Fruit fly (Drosophila melanogaster) whole organism, prepupa: ENCODE data around the gene Acbp6.

Experiments
- Blimp-1 ChIP-seq: fragments of 200-800 bp; sonication (Bioruptor generic); optimal IDR thresholded peaks from 3 replicates; lab custom pipeline; 2017; ENCODE audit warnings: missing biosample characterization, missing genetic modification characterization, mild to moderate bottlenecking, moderate library complexity, missing genetic modification reagents
- CG10631 ChIP-seq: fragments of 200-800 bp; sonication (Bioruptor generic); optimal IDR thresholded peaks from 2 replicates; lab custom pipeline; 2016; ENCODE audit warnings: missing biosample characterization, missing genetic modification characterization
- CG11294 ChIP-seq: fragments of 200-800 bp; sonication (Bioruptor generic); IDR thresholded peaks from 2 replicates; pipeline ENCODE4 v1.3.6; 2022; ENCODE audit warnings: missing biosample characterization, missing genetic modification characterization
- CG15336 ChIP-seq: fragments of 200-800 bp; sonication (Bioruptor generic); IDR thresholded peaks from 2 replicates; pipeline ENCODE4 v1.3.6; 2022; ENCODE audit warnings: missing biosample characterization, missing genetic modification characterization
- CG1621 ChIP-seq: fragments of 200-800 bp; sonication (Bioruptor generic); optimal IDR thresholded peaks from 3 replicates; lab custom pipeline; 2018; ENCODE audit warnings: missing biosample characterization, mild to moderate bottlenecking, missing genetic modification characterization
- CG3032 ChIP-seq: fragments of 200-800 bp; optimal IDR thresholded peaks from 2 replicates; lab custom pipeline; 2019; ENCODE audit warnings: missing biosample characterization, mild to moderate bottlenecking, missing genetic modification characterization, moderate library complexity
- CG34406 ChIP-seq: fragments of 200-800 bp; sonication (Bioruptor generic); optimal IDR thresholded peaks from 3 replicates; lab custom pipeline; 2016; ENCODE audit warnings: missing biosample characterization, missing genetic modification characterization
- CG4318 ChIP-seq: fragments of 200-800 bp; sonication (Bioruptor generic); optimal IDR thresholded peaks from 3 replicates; lab custom pipeline; 2017; ENCODE audit warnings: missing biosample characterization, mild to moderate bottlenecking, missing genetic modification characterization
- CG6163 ChIP-seq: fragments of 200-800 bp; sonication (Bioruptor generic); IDR thresholded peaks from 3 replicates; pipeline ENCODE4 v1.3.6; 2022; ENCODE audit warnings: missing biosample characterization, missing genetic modification characterization
- CG6276 ChIP-seq: fragments of 200-800 bp; sonication (Bioruptor generic); optimal IDR thresholded peaks from 2 replicates; lab custom pipeline; 2017; ENCODE audit warnings: missing biosample characterization, mild to moderate bottlenecking, missing genetic modification characterization
- CG6792 ChIP-seq: fragments of 200-800 bp; sonication (Bioruptor generic); optimal IDR thresholded peaks from 3 replicates; lab custom pipeline; 2016; ENCODE audit warnings: missing biosample characterization, missing genetic modification characterization
- CG6808 ChIP-seq: fragments of 200-800 bp; sonication (Bioruptor generic); optimal IDR thresholded peaks from 3 replicates; lab custom pipeline; 2017; ENCODE audit warnings: missing biosample characterization, missing genetic modification characterization, mild to moderate bottlenecking, moderate library complexity, missing genetic modification reagents
- CG6854 ChIP-seq: fragments of 200-800 bp; sonication (Bioruptor generic); optimal IDR thresholded peaks from 2 replicates; lab custom pipeline; 2017; ENCODE audit warnings: missing biosample characterization, mild to moderate bottlenecking, missing genetic modification characterization
- CG8319 ChIP-seq: fragments of 200-800 bp; sonication (Bioruptor generic); optimal IDR thresholded peaks from 3 replicates; lab custom pipeline; 2016; ENCODE audit warnings: missing biosample characterization, missing genetic modification characterization
- CG8632 ChIP-seq: fragments of 200-800 bp; sonication (Bioruptor generic); optimal IDR thresholded peaks from 3 replicates; lab custom pipeline; 2016; ENCODE audit warnings: missing biosample characterization, missing genetic modification characterization
- CG9139 ChIP-seq: fragments of 200-800 bp; sonication (Bioruptor generic); optimal IDR thresholded peaks from 3 replicates; lab custom pipeline; 2017; ENCODE audit warnings: missing biosample characterization, mild to moderate bottlenecking, missing genetic modification characterization
- Eip75B ChIP-seq: fragments of 200-800 bp; sonication (Bioruptor generic); optimal IDR thresholded peaks from 3 replicates; lab custom pipeline; 2016; ENCODE audit warnings: missing biosample characterization, missing genetic modification characterization
- Eip78C ChIP-seq: fragments of 200-800 bp; sonication (Bioruptor generic); peaks from one replicate; lab custom pipeline; 2016; ENCODE audit warnings: missing biosample characterization, missing genetic modification characterization
- Eip93F ChIP-seq: fragments of 200-800 bp; sonication (Bioruptor generic); optimal IDR thresholded peaks from 2 replicates; lab custom pipeline; 2016; ENCODE audit warnings: missing biosample characterization, mild to moderate bottlenecking, missing genetic modification characterization
- Ets21C ChIP-seq: fragments of 200-800 bp; sonication (Bioruptor generic); optimal IDR thresholded peaks from 3 replicates; lab custom pipeline; 2016; ENCODE audit warnings: missing biosample characterization, missing genetic modification characterization
- Gug ChIP-seq: fragments of 200-800 bp; sonication (Bioruptor generic); IDR thresholded peaks from 2 replicates; pipeline ENCODE4 v1.3.6; 2022; ENCODE audit warnings: missing biosample characterization, missing genetic modification characterization
- Lpt ChIP-seq: fragments of 200-800 bp; sonication (Bioruptor generic); optimal IDR thresholded peaks from 3 replicates; lab custom pipeline; 2016; ENCODE audit warnings: missing biosample characterization, missing genetic modification characterization
- Met ChIP-seq: fragments of 200-800 bp; sonication (Bioruptor generic); optimal IDR thresholded peaks from 3 replicates; lab custom pipeline; 2016; ENCODE audit warnings: missing biosample characterization, missing genetic modification characterization
- OdsH ChIP-seq: fragments of 200-800 bp; sonication (Bioruptor generic); optimal IDR thresholded peaks from 3 replicates; lab custom pipeline; 2016; ENCODE audit warnings: missing biosample characterization, missing genetic modification characterization
- Sox102F ChIP-seq: fragments of 200-800 bp; sonication (Bioruptor generic); optimal IDR thresholded peaks from 2 replicates; lab custom pipeline; 2016; ENCODE audit warnings: missing biosample characterization, mild to moderate bottlenecking, missing genetic modification characterization
- achi ChIP-seq: fragments of 200-800 bp; sonication (Bioruptor generic); optimal IDR thresholded peaks from 3 replicates; lab custom pipeline; 2016; ENCODE audit warnings: missing biosample characterization, missing genetic modification characterization
- acj6 ChIP-seq: fragments of 200-800 bp; sonication (Bioruptor generic); optimal IDR thresholded peaks from 3 replicates; lab custom pipeline; 2016; ENCODE audit warnings: missing biosample characterization, missing genetic modification characterization
- dac ChIP-seq: fragments of 200-800 bp; sonication (Bioruptor generic); optimal IDR thresholded peaks from 2 replicates; lab custom pipeline; 2017; ENCODE audit warnings: missing biosample characterization, mild to moderate bottlenecking, missing genetic modification characterization
- eg ChIP-seq: fragments of 200-800 bp; sonication (Bioruptor generic); IDR thresholded peaks from 3 replicates; pipeline ENCODE4 v1.3.6; 2022; ENCODE audit warnings: missing biosample characterization, missing genetic modification characterization
- esn ChIP-seq: fragments of 200-800 bp; sonication (Bioruptor generic); optimal IDR thresholded peaks from 2 replicates; lab custom pipeline; 2016; ENCODE audit warnings: missing biosample characterization, mild to moderate bottlenecking, missing genetic modification characterization, moderate library complexity
- fd85E ChIP-seq: fragments of 200-800 bp; sonication (Bioruptor generic); optimal IDR thresholded peaks from 3 replicates; lab custom pipeline; 2016; ENCODE audit warnings: missing biosample characterization, missing genetic modification characterization
- fkh ChIP-seq: fragments of 200-800 bp; sonication (Bioruptor generic); optimal IDR thresholded peaks from 3 replicates; lab custom pipeline; 2017; ENCODE audit warnings: missing biosample characterization, mild to moderate bottlenecking, missing genetic modification characterization, moderate library complexity
- lz ChIP-seq: fragments of 200-800 bp; sonication (Bioruptor generic); optimal IDR thresholded peaks from 3 replicates; lab custom pipeline; 2016; ENCODE audit warnings: missing biosample characterization, missing genetic modification characterization
- salr ChIP-seq, 2 experiments: fragments of 200-800 bp; sonication (Bioruptor generic); optimal IDR thresholded peaks; 3 replicates each; lab custom pipeline; 2016 to 2018; ENCODE audit warnings: missing biosample characterization in 2 of 2, missing genetic modification characterization in 2 of 2, mild to moderate bottlenecking in 1 of 2
- spab ChIP-seq: fragments of 200-800 bp; sonication (Bioruptor generic); optimal IDR thresholded peaks from 2 replicates; lab custom pipeline; 2017; ENCODE audit warnings: missing biosample characterization, mild to moderate bottlenecking, missing genetic modification characterization, missing genetic modification reagents
- svp ChIP-seq: fragments of 200-800 bp; sonication (Bioruptor generic); peaks from one replicate; lab custom pipeline; 2016; ENCODE audit warnings: missing biosample characterization, missing genetic modification characterization

The Acbp6 gene

dm6 chr3L:7113010-7113409, 15.7 kb upstream of the Acbp6 start (continued):
- TF ChIP-seq spab (GFP tag; lab: Kevin White, UChicago) (peak; percentile 59), Sox102F (GFP tag; lab: Kevin White, UChicago) (peak; percentile 63), CG15336 (GFP tag; lab: Robert Waterston, UW) (0 out of 2 replicates have a peak, but pooled peaks have one; percentile 31), CG1621 (tag; lab: Kevin White, UChicago) (peak; percentile 63), salr (GFP tag; optimal IDR thresholded peaks at IDR 0.05; lab: Kevin White, UChicago) (no peak), CG6276 (GFP tag; lab: Kevin White, UChicago) (no peak), fkh (GFP tag; lab: Kevin White, UChicago) (no peak), CG6854 (GFP tag; lab: Kevin White, UChicago) (no peak), CG6792 (GFP tag; lab: Kevin White, UChicago) (peak; percentile 37), CG8319 (GFP tag; lab: Kevin White, UChicago) (peak; percentile 12), Lpt (GFP tag; lab: Kevin White, UChicago) (no peak), Blimp-1 (no peak), CG6808 (GFP tag; lab: Kevin White, UChicago) (peak; percentile 71), fd85E (GFP tag; lab: Kevin White, UChicago) (no peak), CG9139 (GFP tag; lab: Kevin White, UChicago) (peak; percentile 13), esn (no peak), Met (GFP tag; lab: Kevin White, UChicago) (peak; percentile 75), OdsH (GFP tag; lab: Kevin White, UChicago) (peak; percentile 17), CG4318 (GFP tag; lab: Kevin White, UChicago) (no peak), Eip75B (GFP tag; lab: Kevin White, UChicago) (peak; percentile 62)

- no peak for TF ChIP-seq CG15336 (GFP tag; lab: Robert Waterston, UW)
- TF ChIP-seq svp (GFP tag; lab: Kevin White, UChicago) = no peak
- TF ChIP-seq Eip78C (GFP tag; lab: Kevin White, UChicago) = no peak
- TF ChIP-seq CG6163 (GFP tag; lab: Robert Waterston, UW) = no peak
- TF ChIP-seq CG11294 (GFP tag; lab: Robert Waterston, UW) = no peak
- no peak for TF ChIP-seq Gug (GFP tag; lab: Robert Waterston, UW)
- no peak for TF ChIP-seq CG6854 (GFP tag; lab: Kevin White, UChicago)
- TF ChIP-seq CG6792 (GFP tag; lab: Kevin White, UChicago) = no peak
- no peak for TF ChIP-seq Met (GFP tag; lab: Kevin White, UChicago)
- TF ChIP-seq acj6 (GFP tag; lab: Kevin White, UChicago) = no peak
These were observed 12.8 kb upstream of the Acbp6 start for dm6 chr3L:7115944-7116343.

- no peak for TF ChIP-seq eg (GFP tag; lab: Robert Waterston, UW)
- TF ChIP-seq achi (GFP tag; lab: Kevin White, UChicago) = no peak
- no peak for TF ChIP-seq Ets21C
- TF ChIP-seq CG10631 (GFP tag; lab: Kevin White, UChicago) = no peak
- no peak for TF ChIP-seq lz (GFP tag; lab: Kevin White, UChicago)
- no peak for TF ChIP-seq Eip75B (GFP tag; lab: Kevin White, UChicago)
- no peak for TF ChIP-seq dac (GFP tag; lab: Kevin White, UChicago)
- no peak for TF ChIP-seq CG3032 (tag; lab: Kevin White, UChicago)
- TF ChIP-seq salr (GFP tag; optimal IDR thresholded peaks at IDR 0.05; lab: Kevin White, UChicago) = no peak
- TF ChIP-seq OdsH (GFP tag; lab: Kevin White, UChicago) = no peak
- no peak for TF ChIP-seq CG6163 (GFP tag; lab: Robert Waterston, UW)
- no peak for TF ChIP-seq CG34406
- TF ChIP-seq CG8319 (GFP tag; lab: Kevin White, UChicago) = no peak
- no peak for TF ChIP-seq Met (GFP tag; lab: Kevin White, UChicago)
- no peak for TF ChIP-seq CG8632 (GFP tag; lab: Kevin White, UChicago)
- no peak for TF ChIP-seq Sox102F (GFP tag; lab: Kevin White, UChicago)
- TF ChIP-seq Eip93F (GFP tag; lab: Kevin White, UChicago) = no peak
- TF ChIP-seq fd85E (GFP tag; lab: Kevin White, UChicago) = no peak
These were observed 6.6 kb upstream of the Acbp6 start for dm6 chr3L:7122136-7122535.
